Fruit fly (Drosophila melanogaster): ENCODE measurements around the gene Mt2.
A peak's percentile ranks its signal among the peaks of the same experiment; 100 is the strongest.

Gene Mt2

DNA sequence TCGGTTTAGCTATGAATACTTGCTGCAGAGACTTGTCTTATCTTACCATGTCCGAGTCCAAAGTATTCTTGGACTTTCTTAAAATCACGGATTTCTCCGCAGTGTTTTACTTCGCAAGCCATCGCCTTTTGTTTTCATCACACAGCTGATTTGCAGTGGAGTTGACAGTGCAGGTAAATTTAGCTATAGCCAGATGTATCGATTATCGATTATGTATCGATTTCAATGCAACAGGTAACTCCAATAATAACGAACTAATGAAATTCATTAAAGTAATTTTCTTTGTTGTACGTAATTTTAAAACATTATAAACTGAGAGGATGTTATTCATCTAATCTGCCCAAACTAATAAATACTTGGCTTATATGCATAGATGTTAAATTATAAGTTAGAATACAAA lies 33.3 kb upstream of the Mt2 start, which contains the start of gene Rab3-GAP (continued):
- TF ChIP-seq CG10267 (tag; optimal IDR thresholded peaks at IDR 0.05) = peak; percentile 60
- no peak for TF ChIP-seq CG2202 (tag; optimal IDR thresholded peaks at IDR 0.05)
- peak; percentile 29 for TF ChIP-seq PHDP (tag; optimal IDR thresholded peaks at IDR 0.05)
- TF ChIP-seq Stat92E (GFP tag; optimal IDR thresholded peaks at IDR 0.05) = peak in 1 of 3 experiments; percentile 19
- TF ChIP-seq ci (GFP tag; IDR thresholded peaks at IDR 0.05) = peak; percentile 44; the same call in 1 of the 3 replicates
- TF ChIP-seq CG8924 (tag; optimal IDR thresholded peaks at IDR 0.05) = peak; percentile 20
- no peak for TF ChIP-seq CG10959 (GFP tag; IDR thresholded peaks at IDR 0.05)
- no peak for TF ChIP-seq Vsx1 (GFP tag; optimal IDR thresholded peaks at IDR 0.05)
- TF ChIP-seq crp (GFP tag; optimal IDR thresholded peaks at IDR 0.05) = peak; percentile 48 to 93
- TF ChIP-seq sens-2 (GFP tag; IDR thresholded peaks at IDR 0.05) = no peak
- TF ChIP-seq maf-S (GFP tag; optimal IDR thresholded peaks at IDR 0.05) = no peak
- no peak for TF ChIP-seq CG4328 (GFP tag; optimal IDR thresholded peaks at IDR 0.05)
- peak; percentile 85 for TF ChIP-seq row (GFP tag; IDR thresholded peaks at IDR 0.05)
- peak; percentile 55 for TF ChIP-seq tna (GFP tag; IDR thresholded peaks at IDR 0.05; ENCODE audit: partially characterized antibody)
- no peak for TF ChIP-seq Poxn (GFP tag; IDR thresholded peaks at IDR 0.05)
- TF ChIP-seq Hr3 (GFP tag; optimal IDR thresholded peaks at IDR 0.05) = peak; percentile 14
- no peak for TF ChIP-seq Adf1 (GFP tag; IDR thresholded peaks at IDR 0.05)
- TF ChIP-seq exex (tag; optimal IDR thresholded peaks at IDR 0.05) = no peak
- TF ChIP-seq CG11398 (GFP tag; optimal IDR thresholded peaks at IDR 0.05) = no peak
- peak; percentile 22 for TF ChIP-seq CG12155 (GFP tag; optimal IDR thresholded peaks at IDR 0.05)
- peak in 1 of 2 experiments; percentile 53 for TF ChIP-seq dpn (GFP tag; optimal IDR thresholded peaks at IDR 0.05)
- peak; percentile 36 for TF ChIP-seq phol (tag; optimal IDR thresholded peaks at IDR 0.05)
- TF ChIP-seq lab (GFP tag; optimal IDR thresholded peaks at IDR 0.05) = no peak
- peak; percentile 36 for TF ChIP-seq BEAF-32 (GFP tag; optimal IDR thresholded peaks at IDR 0.05)
- TF ChIP-seq CG33213 (GFP tag; optimal IDR thresholded peaks at IDR 0.05) = no peak
- no peak for TF ChIP-seq ssp (GFP tag; IDR thresholded peaks at IDR 0.05)
- TF ChIP-seq pzg (GFP tag; optimal IDR thresholded peaks at IDR 0.05) = peak; percentile 52
- no peak for TF ChIP-seq Optix (GFP tag; IDR thresholded peaks at IDR 0.05)
- no peak for TF ChIP-seq CG7745 (tag; optimal IDR thresholded peaks at IDR 0.05)
- no peak for TF ChIP-seq NFAT (GFP tag; IDR thresholded peaks at IDR 0.05)
- TF ChIP-seq dm (GFP tag; optimal IDR thresholded peaks at IDR 0.05) = no peak
- no peak for TF ChIP-seq gce (GFP tag; IDR thresholded peaks at IDR 0.05)
- no peak for TF ChIP-seq fd102C (GFP tag; optimal IDR thresholded peaks at IDR 0.05)
- TF ChIP-seq CG7987 (GFP tag; optimal IDR thresholded peaks at IDR 0.05) = peak; percentile 18
- TF ChIP-seq Ada2b (GFP tag; IDR thresholded peaks at IDR 0.05) = 0 out of 2 replicates have a peak, but pooled peaks have one; percentile 4
- TF ChIP-seq slbo (GFP tag; IDR thresholded peaks at IDR 0.05) = peak; percentile 66
- TF ChIP-seq abd-A (tag; optimal IDR thresholded peaks at IDR 0.05) = no peak
- TF ChIP-seq Bdp1 (GFP tag; optimal IDR thresholded peaks at IDR 0.05) = no peak
- no peak for TF ChIP-seq gt (GFP tag; IDR thresholded peaks at IDR 0.05)
- TF ChIP-seq Kr (GFP tag; optimal IDR thresholded peaks at IDR 0.05) = no peak
- no peak for TF ChIP-seq CG7357 (GFP tag; IDR thresholded peaks at IDR 0.05)
- TF ChIP-seq mld (GFP tag; IDR thresholded peaks at IDR 0.05; ENCODE audit: partially characterized antibody) = no peak
- TF ChIP-seq psq (GFP tag; optimal IDR thresholded peaks at IDR 0.05) = no peak
- TF ChIP-seq CG3163 (GFP tag; optimal IDR thresholded peaks at IDR 0.05) = no peak
- no peak for TF ChIP-seq B-H1 (GFP tag; IDR thresholded peaks at IDR 0.05)
- TF ChIP-seq CG2199 (GFP tag; IDR thresholded peaks at IDR 0.05) = no peak
- TF ChIP-seq Dref (GFP tag; IDR thresholded peaks at IDR 0.05) = peak; percentile 84
- TF ChIP-seq CG9932 (GFP tag; IDR thresholded peaks at IDR 0.05) = 0 out of 2 replicates have a peak, but pooled peaks have one; percentile 10
- 0 out of 3 replicates have a peak, but pooled peaks have one; percentile 5 for TF ChIP-seq hb (GFP tag; IDR thresholded peaks at IDR 0.05; ENCODE audit: partially characterized antibody)
- TF ChIP-seq Hmr (GFP tag; optimal IDR thresholded peaks at IDR 0.05) = no peak
- peak; percentile 30; the same call in 1 of the 3 replicates for TF ChIP-seq CG34422 (GFP tag; IDR thresholded peaks at IDR 0.05)
